Fruit fly (Drosophila melanogaster): Measurements from ENCODE around the gene in.

The in gene

DNA sequence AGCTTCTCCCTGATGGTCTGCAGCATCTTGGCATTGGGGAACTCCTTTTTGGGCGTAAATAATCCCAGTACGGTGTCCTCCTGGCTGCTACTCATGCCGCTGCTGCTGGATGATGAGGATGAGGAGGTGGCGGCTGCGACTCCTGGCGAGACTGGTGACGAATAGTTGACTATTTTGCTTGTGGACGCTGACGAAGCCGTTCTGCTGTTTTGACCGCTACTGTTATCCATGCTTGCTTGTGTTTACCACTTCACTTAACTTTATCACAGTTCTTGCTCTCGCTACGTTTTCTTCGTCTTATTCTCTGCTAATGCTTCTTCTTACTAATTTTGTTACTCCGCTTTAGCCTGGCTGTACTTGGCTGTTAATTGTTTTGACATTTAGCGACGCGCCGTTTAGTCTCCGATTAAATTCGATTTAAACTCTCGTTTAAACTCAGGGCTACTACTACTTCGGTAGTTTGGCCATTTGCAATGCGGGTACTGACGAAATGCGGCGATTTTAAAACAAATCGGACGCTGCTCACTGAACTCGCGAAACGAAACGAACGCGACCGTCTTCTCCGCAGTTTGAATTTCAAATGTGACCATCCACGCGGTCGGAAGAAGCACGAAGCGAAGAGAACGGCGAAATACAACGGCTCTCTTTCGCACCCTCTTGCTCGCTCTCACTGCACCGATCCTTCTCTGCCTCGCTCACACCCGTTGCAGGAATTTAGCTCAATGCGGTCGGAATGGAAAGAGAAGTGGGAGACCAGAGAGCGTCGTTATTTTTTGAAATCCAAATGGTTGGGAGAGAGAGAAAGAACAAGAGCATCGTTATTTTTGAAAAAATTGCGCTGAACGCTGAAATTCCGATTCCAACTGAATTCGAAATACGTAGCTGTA is 34.3 kb downstream of the in start, which contains the start of gene trbl:
Gene trbl, minus strand, starts transcription at position 584 of the 887 bp plus-strand sequence.
- TF ChIP-seq Dll (optimal IDR thresholded peaks at IDR 0.05) (no peak), CG8478 (optimal IDR thresholded peaks at IDR 0.05) (peak; percentile 27), psq (optimal IDR thresholded peaks at IDR 0.05) (peak; percentile 5), usp (GFP tag; optimal IDR thresholded peaks at IDR 0.05) (no peak), pan (optimal IDR thresholded peaks at IDR 0.05) (no peak), EcR (GFP tag; optimal IDR thresholded peaks at IDR 0.05) (no peak)

DNA sequence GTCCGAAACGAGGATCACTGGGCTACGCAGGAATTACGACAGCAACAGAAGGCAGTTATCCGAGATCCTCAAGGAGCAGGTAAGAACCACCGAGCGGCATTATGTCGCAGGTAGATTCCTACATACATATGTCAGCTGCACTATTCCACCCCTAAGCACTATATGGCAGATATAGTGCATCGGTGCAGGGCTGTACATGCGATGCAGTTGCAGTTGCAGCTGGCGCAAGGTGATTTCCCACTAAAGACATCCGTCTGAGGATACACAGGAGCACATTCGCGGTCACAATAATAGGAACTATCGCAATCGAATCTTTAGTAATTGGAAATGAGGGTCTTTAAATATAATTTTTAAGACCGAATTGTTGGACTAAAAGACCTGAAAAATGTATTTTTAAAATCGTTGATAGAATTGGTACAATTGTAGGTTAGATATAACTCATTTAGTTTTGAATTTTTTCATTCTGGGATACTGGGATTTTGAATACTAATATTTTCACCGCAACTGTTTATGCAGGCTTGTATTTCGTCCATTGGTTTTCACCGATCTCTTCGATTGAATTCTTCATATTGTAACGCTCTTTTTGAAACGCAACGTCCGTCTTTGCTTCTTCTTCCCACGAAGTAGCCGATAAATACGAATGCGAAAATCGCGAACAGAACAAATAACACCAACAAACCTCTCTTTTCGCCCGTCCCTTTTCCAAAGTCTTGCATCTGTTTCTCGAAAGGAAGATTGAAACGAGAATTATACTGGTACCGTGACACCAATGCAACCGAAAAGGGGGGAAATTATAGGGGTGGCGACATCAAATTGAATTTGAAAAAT is 35.9 kb downstream of the in start:
- no peak for TF ChIP-seq usp (GFP tag; optimal IDR thresholded peaks at IDR 0.05)
- TF ChIP-seq EcR (GFP tag; optimal IDR thresholded peaks at IDR 0.05): no peak
- no peak for TF ChIP-seq CG8478 (optimal IDR thresholded peaks at IDR 0.05)
- TF ChIP-seq Dll (optimal IDR thresholded peaks at IDR 0.05): no peak

DNA sequence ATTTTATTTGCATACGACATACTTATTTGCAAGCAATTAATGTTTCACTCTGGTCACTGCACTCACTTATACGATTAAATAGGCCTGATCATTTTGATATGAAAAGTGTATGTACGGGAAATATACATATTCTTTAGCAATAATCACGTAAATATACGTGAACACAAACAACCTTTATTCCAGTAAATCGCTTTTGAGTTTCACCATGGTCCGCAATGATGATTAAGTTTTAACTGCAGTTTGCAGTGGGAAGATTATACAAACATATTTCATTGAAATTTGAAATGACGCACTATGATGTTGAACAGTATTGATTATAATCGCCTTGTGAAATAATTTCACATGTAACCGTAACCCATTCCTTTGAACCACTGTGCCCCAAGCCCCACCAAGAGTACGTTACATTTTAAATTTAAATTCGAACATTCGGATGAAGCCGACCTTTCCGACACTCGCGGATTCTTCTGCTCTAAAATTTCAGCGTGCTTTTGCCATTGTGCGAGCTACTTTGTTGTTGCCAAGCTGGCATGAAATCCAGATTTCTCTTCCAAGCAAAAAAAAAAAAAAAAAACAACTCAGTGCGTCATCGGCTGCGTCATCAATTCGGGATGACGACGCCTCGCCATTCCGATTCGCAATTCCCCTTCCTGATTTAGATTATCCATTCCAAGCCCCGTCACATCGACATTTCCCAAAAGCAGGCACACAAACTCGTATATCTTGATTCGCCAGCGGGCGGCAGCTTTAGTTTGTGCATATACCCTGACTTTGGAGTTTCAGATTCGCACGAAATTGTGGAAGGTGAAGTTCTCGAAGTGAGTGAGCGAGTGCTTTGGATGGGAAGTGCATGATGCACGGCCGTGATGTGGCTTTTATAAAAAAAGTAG is 36.7 kb downstream of the in start:
- TF ChIP-seq EcR (GFP tag; optimal IDR thresholded peaks at IDR 0.05) (no peak), psq (optimal IDR thresholded peaks at IDR 0.05) (no peak), CG8478 (optimal IDR thresholded peaks at IDR 0.05) (no peak), pan (optimal IDR thresholded peaks at IDR 0.05) (no peak), usp (GFP tag; optimal IDR thresholded peaks at IDR 0.05) (no peak), Dll (optimal IDR thresholded peaks at IDR 0.05) (no peak)

DNA sequence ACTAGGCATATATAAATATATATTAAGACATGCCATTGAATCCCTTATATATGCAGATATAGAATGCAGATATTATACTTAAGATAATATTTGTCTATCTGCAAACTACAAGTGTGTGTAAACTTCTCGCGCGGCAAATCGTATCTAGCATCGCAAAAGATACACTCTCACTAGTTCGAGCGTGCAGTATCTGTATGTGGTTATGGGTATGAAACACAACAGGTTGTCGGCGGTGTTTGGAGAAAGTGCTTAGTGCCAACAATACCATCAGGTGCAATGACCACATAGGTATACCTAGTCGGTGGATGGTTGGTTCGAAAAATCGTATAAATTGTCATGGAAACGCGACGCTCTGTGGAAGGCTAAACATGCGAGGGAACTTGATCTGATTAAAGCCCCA is 37.5 kb downstream of the in start:
- TF ChIP-seq CG8478 (optimal IDR thresholded peaks at IDR 0.05): no peak
- no peak for TF ChIP-seq psq (optimal IDR thresholded peaks at IDR 0.05)
- TF ChIP-seq usp (GFP tag; optimal IDR thresholded peaks at IDR 0.05): no peak
- peak in 1 of 2 experiments; percentile 35 for TF ChIP-seq EcR (GFP tag; optimal IDR thresholded peaks at IDR 0.05)

DNA sequence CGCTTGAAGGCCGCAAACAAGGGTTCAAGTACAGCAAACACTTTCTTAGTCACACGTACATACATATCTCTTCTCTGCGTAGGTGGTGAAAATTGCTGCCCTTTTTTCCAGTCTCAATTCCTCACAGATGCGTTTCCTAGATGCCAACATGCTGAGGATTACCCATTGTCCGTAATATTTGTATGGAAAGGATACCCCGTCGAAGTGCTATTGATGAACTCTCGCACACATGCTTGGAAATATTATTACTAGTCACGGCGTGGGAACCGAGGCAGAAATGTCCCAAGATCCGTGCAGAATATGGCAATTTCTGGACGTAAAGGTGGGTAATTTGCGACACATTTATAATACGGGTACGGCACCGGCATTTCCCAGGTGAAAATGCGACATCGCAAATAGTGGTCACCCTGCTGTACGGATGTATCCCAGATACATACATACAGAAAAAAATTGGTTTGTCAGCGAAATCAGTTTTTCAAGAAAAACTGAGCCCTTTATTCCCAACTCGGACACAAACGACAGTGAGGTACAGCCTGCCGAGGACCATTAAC is 38.4 kb downstream of the in start:
- TF ChIP-seq pan (optimal IDR thresholded peaks at IDR 0.05): no peak
- no peak for TF ChIP-seq Dll (optimal IDR thresholded peaks at IDR 0.05)
- TF ChIP-seq CG8478 (optimal IDR thresholded peaks at IDR 0.05): no peak
- TF ChIP-seq psq (optimal IDR thresholded peaks at IDR 0.05): no peak
- TF ChIP-seq usp (GFP tag; optimal IDR thresholded peaks at IDR 0.05): no peak

DNA sequence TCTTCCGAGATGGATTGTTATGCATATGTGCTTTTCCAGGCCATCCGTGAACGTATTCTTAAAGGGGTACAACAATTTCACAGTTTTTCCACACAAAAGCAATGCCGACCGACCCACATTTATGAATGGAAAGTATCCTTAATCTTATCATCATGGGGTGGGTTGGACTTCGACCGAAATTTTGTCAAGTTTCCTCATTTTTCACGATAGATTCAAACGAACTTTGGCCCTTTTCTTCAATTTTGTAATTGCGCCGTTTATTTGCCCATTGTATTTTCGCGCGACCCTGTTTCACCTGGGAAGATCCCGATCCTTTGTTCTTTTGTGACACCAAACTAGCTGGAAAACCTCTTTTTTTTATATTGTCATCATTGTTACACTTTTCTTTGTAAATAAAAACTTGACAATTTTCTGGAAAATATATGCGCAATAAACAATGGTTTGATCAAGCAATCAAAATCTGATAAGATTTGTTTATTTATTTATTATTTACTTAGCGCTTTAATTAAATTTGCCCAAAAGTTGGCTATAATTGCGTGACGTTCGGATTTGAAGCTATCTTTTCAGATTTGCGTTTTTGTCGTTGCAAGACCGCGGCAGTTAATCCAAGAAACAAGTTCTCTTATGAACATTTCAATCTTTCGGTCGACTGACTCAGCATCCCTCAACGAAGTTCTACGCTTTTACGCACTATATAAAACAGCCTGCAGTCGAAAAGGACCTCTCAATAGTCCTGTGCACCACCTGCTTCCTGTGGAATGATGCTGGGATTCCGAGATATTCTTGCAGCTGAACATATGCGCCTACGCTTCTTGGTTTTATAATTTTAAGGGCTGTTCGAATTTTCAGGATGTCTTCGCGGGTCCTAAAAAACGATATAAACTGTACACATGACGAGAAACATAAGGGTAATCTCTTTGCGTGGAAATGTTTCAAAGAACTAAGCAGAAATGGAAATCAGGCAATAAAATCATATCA is 39.3 kb downstream of the in start:
- TF ChIP-seq usp (GFP tag; optimal IDR thresholded peaks at IDR 0.05) (no peak), CG8478 (optimal IDR thresholded peaks at IDR 0.05) (no peak), pan (optimal IDR thresholded peaks at IDR 0.05) (no peak), psq (optimal IDR thresholded peaks at IDR 0.05) (no peak), Dll (optimal IDR thresholded peaks at IDR 0.05) (no peak), EcR (GFP tag; optimal IDR thresholded peaks at IDR 0.05) (no peak)

DNA sequence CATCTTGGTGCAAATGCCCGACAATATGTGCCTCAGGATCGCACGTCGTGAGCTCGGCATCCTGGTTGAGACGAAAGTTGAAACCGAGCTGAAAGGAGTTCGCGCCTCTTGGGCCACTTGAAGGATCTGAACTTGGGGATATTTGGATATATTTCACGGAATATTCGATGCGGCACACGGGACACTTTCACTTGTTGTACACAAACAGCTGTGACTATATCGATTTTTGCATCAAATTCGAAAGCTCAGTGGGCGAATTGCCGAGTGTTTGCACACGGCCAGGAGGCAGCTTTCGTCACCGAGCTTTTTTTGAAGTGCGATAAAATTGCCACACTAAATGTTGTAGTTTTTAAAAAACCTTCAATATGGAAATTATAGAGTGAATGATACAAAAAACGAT is 43.3 kb downstream of the in start, which contains the start of gene CG13248:
Gene CG13248, minus strand, starts transcription at position 222 of the 400 bp plus-strand sequence.
- TF ChIP-seq EcR (GFP tag; optimal IDR thresholded peaks at IDR 0.05): no peak
- no peak for TF ChIP-seq Dll (optimal IDR thresholded peaks at IDR 0.05)
- no peak for TF ChIP-seq pan (optimal IDR thresholded peaks at IDR 0.05)
- TF ChIP-seq usp (GFP tag; optimal IDR thresholded peaks at IDR 0.05): no peak
- no peak for TF ChIP-seq psq (optimal IDR thresholded peaks at IDR 0.05)
- TF ChIP-seq CG8478 (optimal IDR thresholded peaks at IDR 0.05): no peak

DNA sequence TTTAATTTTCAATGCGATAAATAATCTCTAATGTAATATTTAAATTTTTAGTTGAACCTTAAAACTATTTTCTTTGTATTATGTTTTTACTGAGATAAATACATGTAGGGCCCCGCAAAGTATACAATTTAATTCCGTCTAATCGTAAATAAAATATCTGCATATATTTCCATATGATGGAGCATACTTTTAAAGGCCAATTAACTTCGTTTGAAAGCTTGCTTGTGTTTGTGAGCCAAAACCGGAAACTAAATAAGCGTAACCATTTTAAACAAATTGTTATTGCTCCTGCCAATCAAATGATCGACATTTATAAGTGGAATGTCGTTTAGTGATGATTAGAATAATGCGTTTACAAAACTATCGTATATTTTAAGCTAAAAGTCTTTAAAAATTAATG is 43.8 kb downstream of the in start:
- TF ChIP-seq pan (optimal IDR thresholded peaks at IDR 0.05): no peak
- no peak for TF ChIP-seq usp (GFP tag; optimal IDR thresholded peaks at IDR 0.05)
- TF ChIP-seq EcR (GFP tag; optimal IDR thresholded peaks at IDR 0.05): no peak
- no peak for TF ChIP-seq CG8478 (optimal IDR thresholded peaks at IDR 0.05)
- TF ChIP-seq psq (optimal IDR thresholded peaks at IDR 0.05): no peak
- no peak for TF ChIP-seq Dll (optimal IDR thresholded peaks at IDR 0.05)

DNA sequence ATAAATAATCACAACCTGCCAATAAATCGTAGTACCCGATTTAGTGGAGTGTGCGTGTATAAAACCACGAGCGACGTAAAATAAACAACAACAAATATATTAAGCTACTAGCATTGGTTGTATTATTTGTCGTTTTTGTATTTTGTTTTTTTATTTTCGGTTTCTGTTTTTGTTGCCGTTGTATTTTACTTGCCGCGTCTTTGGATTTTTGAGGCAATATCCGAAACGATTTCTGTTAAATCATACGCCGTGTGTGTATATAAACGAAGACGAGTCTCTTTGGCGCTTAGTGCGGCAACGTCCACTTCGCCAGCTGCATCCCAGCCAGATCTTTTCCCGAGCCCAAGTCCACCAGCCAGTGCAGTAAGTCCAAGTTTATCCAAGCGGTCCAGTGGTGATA is 46.3 kb downstream of the in start, which contains the start of gene zye:
Gene zye, plus strand, starts transcription at position 301 of the 400 bp plus-strand sequence.
- TF ChIP-seq usp (GFP tag; optimal IDR thresholded peaks at IDR 0.05) (no peak), Dll (optimal IDR thresholded peaks at IDR 0.05) (no peak), psq (optimal IDR thresholded peaks at IDR 0.05) (no peak), pan (optimal IDR thresholded peaks at IDR 0.05) (no peak), EcR (GFP tag; optimal IDR thresholded peaks at IDR 0.05) (no peak), CG8478 (optimal IDR thresholded peaks at IDR 0.05) (no peak)

All from whole organism.